Worm (Caenorhabditis elegans): ENCODE results near the gene fbxc-12.

- TF ChIP-seq T22C8.4 (GFP tag; IDR thresholded peaks at IDR 0.05): no peak
- TF ChIP-seq flt-1 (GFP tag; IDR thresholded peaks at IDR 0.05): no peak
- TF ChIP-seq ztf-23 (GFP tag; IDR thresholded peaks at IDR 0.05): no peak
- TF ChIP-seq klf-2 (GFP tag; conservative IDR thresholded peaks at IDR 0.05): no peak
- no peak for TF ChIP-seq tab-1 (GFP tag; IDR thresholded peaks at IDR 0.05)
- TF ChIP-seq ref-1 (GFP tag; conservative IDR thresholded peaks at IDR 0.05): no peak
- no peak for TF ChIP-seq cog-1 (tag; optimal IDR thresholded peaks at IDR 0.05)
These were observed 30.4 kb upstream of the fbxc-12 start, which contains the start of gene Y55F3BR.1 for ce11 chrIV:874677-875076.
